Worm (Caenorhabditis elegans): Measurements from ENCODE around the gene cfp-1.

The cfp-1 gene

DNA sequence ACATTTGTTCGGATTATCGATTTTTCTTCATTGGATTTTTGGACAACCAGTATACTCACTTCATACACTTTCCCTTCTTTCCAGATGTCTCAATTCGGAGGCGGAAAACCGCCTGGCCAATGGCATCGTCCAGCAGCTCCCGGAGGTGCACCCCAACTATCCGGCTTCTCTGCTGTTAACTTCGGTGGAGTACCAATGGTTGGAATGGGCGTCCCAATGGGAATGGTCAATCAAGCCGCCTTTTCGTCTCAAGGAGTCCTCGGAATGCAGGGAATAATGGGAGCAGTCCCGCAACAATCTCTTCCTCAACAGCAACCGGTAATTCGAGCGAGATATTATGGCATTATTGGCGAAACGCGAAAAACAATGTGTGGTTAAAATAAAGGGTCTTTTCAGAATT is 5.8 kb upstream of the cfp-1 start, which contains the start of gene ccar-1:
Gene ccar-1 (plus strand): TSS at position 83 of the 400 bp plus-strand sequence.
- TF ChIP-seq elt-1 (tag; optimal IDR thresholded peaks at IDR 0.05) (no peak), nhr-67 (tag; optimal IDR thresholded peaks at IDR 0.05) (no peak), nhr-12 (tag; optimal IDR thresholded peaks at IDR 0.05) (no peak), nhr-43 (tag; optimal IDR thresholded peaks at IDR 0.05; ENCODE audit: poor library complexity, severe bottlenecking) (peak; percentile 18)

ce11 chrIV:14072011-14072649 is 5.1 kb upstream of the cfp-1 start:
- TF ChIP-seq elt-2 (tag; optimal IDR thresholded peaks at IDR 0.05) (peak; percentile 1), ama-1 (optimal IDR thresholded peaks at IDR 0.05) (peak; percentile 90), nhr-23 (tag; optimal IDR thresholded peaks at IDR 0.05) (no peak)

DNA sequence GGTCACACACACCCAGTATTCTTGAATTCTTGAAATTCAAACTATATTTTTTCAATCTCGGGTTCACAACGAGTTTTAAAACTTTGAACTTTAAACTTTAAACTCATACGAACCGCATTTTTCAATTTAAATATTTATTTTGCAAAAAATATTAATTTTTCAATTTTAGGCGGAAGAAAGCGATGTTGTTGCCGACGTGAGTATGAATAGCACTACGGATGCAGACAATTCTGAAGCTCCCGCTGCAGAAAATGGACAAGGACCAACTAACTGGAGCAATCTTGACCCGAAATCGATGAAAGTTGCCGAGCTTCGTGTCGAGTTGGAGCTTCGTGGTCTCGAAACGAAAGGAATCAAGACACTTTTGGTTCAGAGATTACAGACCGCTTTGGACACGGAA is 2.8 kb upstream of the cfp-1 start:
- TF ChIP-seq zag-1 (tag; optimal IDR thresholded peaks at IDR 0.05) (no peak), elt-2 (tag; optimal IDR thresholded peaks at IDR 0.05) (no peak), aly-2 (tag; optimal IDR thresholded peaks at IDR 0.05) (no peak), lsy-12 (tag; optimal IDR thresholded peaks at IDR 0.05) (no peak), mdl-1 (tag; optimal IDR thresholded peaks at IDR 0.05) (no peak)

DNA sequence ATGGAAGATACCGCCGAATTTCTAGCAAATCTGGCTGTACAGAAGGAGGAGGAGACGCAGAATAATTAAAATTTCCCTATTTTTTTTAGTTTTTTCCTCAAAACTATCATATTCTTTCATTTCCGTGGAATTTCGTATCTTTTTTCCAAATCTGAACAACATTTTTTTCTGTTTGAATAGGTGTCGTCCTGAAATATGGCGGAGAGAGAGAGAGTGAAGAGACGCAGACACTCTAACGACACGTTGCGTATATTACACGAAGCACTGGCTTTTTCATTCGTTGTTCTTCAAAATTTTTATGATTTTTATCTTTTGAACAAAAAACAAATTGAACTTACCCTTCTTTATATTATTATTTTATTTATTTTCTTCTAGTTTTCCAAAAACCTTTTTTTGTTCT is 5.7 kb downstream of the cfp-1 start:
- TF ChIP-seq ceh-9 (tag; optimal IDR thresholded peaks at IDR 0.05) (no peak), elt-1 (tag; optimal IDR thresholded peaks at IDR 0.05) (peak; percentile 4)

DNA sequence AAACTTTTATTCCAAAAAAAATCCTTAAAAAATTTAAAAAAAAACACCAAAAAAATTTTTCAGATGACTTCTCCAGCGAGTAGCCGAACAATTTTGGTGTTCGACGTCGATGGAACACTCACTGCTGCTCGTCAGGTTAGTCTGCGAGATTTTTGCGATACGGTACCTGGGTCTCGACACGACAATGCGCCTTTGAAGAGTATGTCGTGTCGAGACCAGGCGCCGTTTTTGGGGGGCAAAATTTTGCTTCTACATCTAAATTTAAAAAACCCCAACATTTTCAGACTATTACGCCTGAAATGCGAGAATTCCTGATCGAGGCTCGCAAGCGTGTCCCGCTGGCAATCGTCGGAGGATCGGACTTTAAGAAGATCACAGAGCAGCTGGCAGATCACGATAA is 6.3 kb downstream of the cfp-1 start, which contains the start of gene F52B11.2:
Gene F52B11.2 (plus strand): TSS at position 64 of the 400 bp plus-strand sequence.
- TF ChIP-seq snpc-4 (tag; optimal IDR thresholded peaks at IDR 0.05) (no peak), nhr-67 (tag; optimal IDR thresholded peaks at IDR 0.05) (no peak), aly-2 (tag; optimal IDR thresholded peaks at IDR 0.05) (no peak), R02D3.7 (tag; optimal IDR thresholded peaks at IDR 0.05) (no peak), elt-2 (tag; optimal IDR thresholded peaks at IDR 0.05) (no peak), skn-1 (tag; optimal IDR thresholded peaks at IDR 0.05) (no peak), hmg-11 (tag; optimal IDR thresholded peaks at IDR 0.05) (no peak), daf-12 (tag; optimal IDR thresholded peaks at IDR 0.05) (no peak), ceh-16 (tag; optimal IDR thresholded peaks at IDR 0.05) (no peak)

- TF ChIP-seq nhr-43 (tag; optimal IDR thresholded peaks at IDR 0.05; ENCODE audit: poor library complexity, severe bottlenecking) (no peak), nhr-23 (tag; optimal IDR thresholded peaks at IDR 0.05) (peak; percentile 78), ceh-82 (tag; optimal IDR thresholded peaks at IDR 0.05) (no peak), elt-1 (tag; optimal IDR thresholded peaks at IDR 0.05) (peak; percentile 59)
Measured at ce11 chrIV:14086395-14086794, 9.2 kb downstream of the cfp-1 start.

DNA sequence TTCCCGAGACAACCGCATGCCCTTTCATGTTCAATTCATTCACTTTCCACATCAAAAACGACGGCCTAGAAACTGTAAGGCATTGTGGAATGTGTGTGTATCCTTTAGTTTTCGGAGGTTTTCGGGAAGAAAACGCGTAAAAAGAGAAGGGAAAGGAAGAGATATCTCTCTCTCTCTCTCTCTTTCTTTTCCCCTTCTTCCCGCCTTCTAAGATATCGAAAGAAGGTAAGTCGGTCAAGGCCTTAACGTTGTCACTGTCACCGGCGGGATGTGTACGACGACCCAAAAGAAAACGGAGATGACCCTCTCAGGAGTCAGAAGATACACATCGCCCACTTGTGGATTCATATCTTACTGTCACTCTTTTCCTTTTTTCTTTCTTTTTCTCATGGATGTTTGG is 12.5 kb downstream of the cfp-1 start:
- TF ChIP-seq nhr-23 (tag; optimal IDR thresholded peaks at IDR 0.05) (peak; percentile 94), nhr-25 (tag; optimal IDR thresholded peaks at IDR 0.05) (peak; percentile 68), unc-39 (tag; optimal IDR thresholded peaks at IDR 0.05) (no peak)

DNA sequence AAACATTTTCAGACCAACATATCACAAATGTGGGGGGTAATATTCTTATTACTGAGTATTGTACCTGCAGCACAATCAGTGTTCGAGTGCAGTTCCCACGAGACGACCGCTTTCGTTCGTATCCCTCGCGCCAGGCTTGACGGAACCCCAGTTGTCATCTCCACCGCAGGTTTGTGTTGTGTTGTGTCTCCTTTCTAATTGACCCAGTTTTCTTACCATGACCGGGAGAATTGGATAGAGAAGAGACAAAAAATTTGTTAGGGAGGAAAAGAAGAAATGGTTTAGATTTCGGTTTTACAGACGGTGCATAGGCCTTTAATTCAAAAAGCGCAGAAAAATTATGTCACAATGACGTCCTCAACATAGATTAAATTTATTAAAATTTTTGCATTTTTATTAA is 14.0 kb downstream of the cfp-1 start, which contains the start of gene noah-2:
Gene noah-2 (plus strand): TSS at position 13 of the 400 bp plus-strand sequence.
- TF ChIP-seq ceh-82 (tag; optimal IDR thresholded peaks at IDR 0.05): no peak
- TF ChIP-seq pha-4 (tag; optimal IDR thresholded peaks at IDR 0.05): no peak
- no peak for TF ChIP-seq lin-15B (tag; optimal IDR thresholded peaks at IDR 0.05)
- TF ChIP-seq nhr-23 (tag; optimal IDR thresholded peaks at IDR 0.05): peak; percentile 66
- no peak for TF ChIP-seq nhr-12 (tag; optimal IDR thresholded peaks at IDR 0.05)
- TF ChIP-seq R02D3.7 (tag; optimal IDR thresholded peaks at IDR 0.05): no peak
- no peak for TF ChIP-seq elt-2 (tag; optimal IDR thresholded peaks at IDR 0.05)
- TF ChIP-seq tbx-2 (tag; optimal IDR thresholded peaks at IDR 0.05): no peak
- TF ChIP-seq nhr-67 (tag; optimal IDR thresholded peaks at IDR 0.05): no peak
- TF ChIP-seq ZK546.5 (tag; optimal IDR thresholded peaks at IDR 0.05): no peak
- TF ChIP-seq fkh-10 (GFP tag; optimal IDR thresholded peaks at IDR 0.05): no peak
- TF ChIP-seq ama-1 (optimal IDR thresholded peaks at IDR 0.05): peak; percentile 15
- TF ChIP-seq nhr-43 (tag; optimal IDR thresholded peaks at IDR 0.05; ENCODE audit: poor library complexity, severe bottlenecking): peak; percentile 1
- no peak for TF ChIP-seq daf-12 (tag; optimal IDR thresholded peaks at IDR 0.05)
- TF ChIP-seq lsy-12 (tag; optimal IDR thresholded peaks at IDR 0.05): no peak
- no peak for TF ChIP-seq egl-27 (tag; optimal IDR thresholded peaks at IDR 0.05)
- no peak for TF ChIP-seq nhr-28 (tag; optimal IDR thresholded peaks at IDR 0.05)
- no peak for TF ChIP-seq ceh-28 (tag; optimal IDR thresholded peaks at IDR 0.05)
- no peak for TF ChIP-seq lin-39 (tag; optimal IDR thresholded peaks at IDR 0.05)
- no peak for TF ChIP-seq eor-1 (tag; optimal IDR thresholded peaks at IDR 0.05)
- no peak for TF ChIP-seq mml-1 (tag; optimal IDR thresholded peaks at IDR 0.05)
- TF ChIP-seq nhr-25 (tag; optimal IDR thresholded peaks at IDR 0.05): no peak
- no peak for TF ChIP-seq snpc-4 (tag; optimal IDR thresholded peaks at IDR 0.05)
- no peak for TF ChIP-seq jun-1 (tag; optimal IDR thresholded peaks at IDR 0.05)
- TF ChIP-seq aly-2 (tag; optimal IDR thresholded peaks at IDR 0.05): no peak
- TF ChIP-seq hmg-11 (tag; optimal IDR thresholded peaks at IDR 0.05): no peak
